Worm (Caenorhabditis elegans) whole organism, L1 larva: ENCODE measurements around the gene gpa-18.

ENCODE experiments used
- C34B4.2 ChIP-seq: sonication (generic microtip); optimal IDR thresholded peaks from 2 replicates; lab custom pipeline; 2017; ENCODE audit warnings: mild to moderate bottlenecking, missing genetic modification characterization, missing compliant biosample characterization
- F16B12.6 ChIP-seq: fragments of 150-350 bp; optimal IDR thresholded peaks from 2 replicates; lab custom pipeline; 2014; ENCODE audit warnings: missing biosample characterization, missing genetic modification characterization
- alr-1 ChIP-seq: fragments of 200-800 bp; sonication (Bioruptor generic); optimal IDR thresholded peaks from 2 replicates; lab custom pipeline; 2018; ENCODE audit warnings: borderline replicate concordance, mild to moderate bottlenecking, missing genetic modification characterization, missing compliant biosample characterization
- ama-1 ChIP-seq: fragments of 150-350 bp; optimal IDR thresholded peaks from 2 replicates; lab custom pipeline; 2014
- ceh-82 ChIP-seq, 3 experiments: fragments of 150-350 bp in 1 of 3; sonication (generic microtip) in 2 of 3; optimal IDR thresholded peaks; 2 replicates each; lab custom pipeline; 2014 to 2017; ENCODE audit warnings: missing biosample characterization in 3 of 3, missing genetic modification characterization in 3 of 3
- ces-1 ChIP-seq: fragments of 150-350 bp; optimal IDR thresholded peaks from 2 replicates; lab custom pipeline; 2014; ENCODE audit warnings: missing biosample characterization, missing genetic modification reagents, missing genetic modification characterization
- dsc-1 ChIP-seq: sonication (generic microtip); optimal IDR thresholded peaks from 2 replicates; lab custom pipeline; 2016; ENCODE audit warnings: mild to moderate bottlenecking, missing genetic modification characterization, missing compliant biosample characterization
- efl-1 ChIP-seq, 4 experiments: fragments of 150-350 bp; optimal IDR thresholded peaks in 3 of 4; peaks in 1 of 4; 1 replicate in 1 of 4; 2 replicates in 3 of 4; lab custom pipeline; 2014; ENCODE audit warnings: missing biosample characterization in 2 of 4, missing genetic modification characterization in 2 of 4, missing genetic modification reagents in 2 of 4
- egl-27 ChIP-seq, 2 experiments: fragments of 150-350 bp in 1 of 2; sonication (generic microtip); optimal IDR thresholded peaks; 3 replicates each; lab custom pipeline; 2017 to 2018; ENCODE audit warnings: missing biosample characterization in 2 of 2, missing genetic modification characterization in 2 of 2, missing genetic modification reagents in 2 of 2
- elt-2 ChIP-seq: sonication (generic microtip); optimal IDR thresholded peaks from 2 replicates; lab custom pipeline; 2016; ENCODE audit warnings: missing genetic modification characterization, mild to moderate bottlenecking, inconsistent platforms, missing compliant biosample characterization, missing genetic modification reagents
- ets-5 ChIP-seq: fragments of 200-800 bp; sonication (Bioruptor generic); IDR thresholded peaks from 2 replicates; pipeline ENCODE4 v1.3.6; 2022; ENCODE audit warnings: missing genetic modification characterization, missing compliant biosample characterization
- fkh-4 ChIP-seq: sonication (generic microtip); optimal IDR thresholded peaks from 2 replicates; lab custom pipeline; 2016; ENCODE audit warnings: missing compliant biosample characterization, missing genetic modification characterization, borderline replicate concordance
- fkh-8 ChIP-seq: sonication (generic microtip); optimal IDR thresholded peaks from 2 replicates; lab custom pipeline; 2016; ENCODE audit warnings: mild to moderate bottlenecking, missing genetic modification characterization, missing compliant biosample characterization
- fos-1 ChIP-seq: fragments of 150-350 bp; optimal IDR thresholded peaks from 2 replicates; lab custom pipeline; 2014; ENCODE audit warnings: missing biosample characterization, missing genetic modification characterization
- grh-1 ChIP-seq: fragments of 200-800 bp; sonication (Bioruptor generic); IDR thresholded peaks from 2 replicates; pipeline ENCODE4 v1.3.6; 2022; ENCODE audit warnings: missing genetic modification reagents, missing genetic modification characterization, missing compliant biosample characterization
- hlh-4 ChIP-seq: sonication (generic microtip); optimal IDR thresholded peaks from 2 replicates; lab custom pipeline; 2016; ENCODE audit warnings: mild to moderate bottlenecking, missing genetic modification characterization, missing compliant biosample characterization
- irx-1 ChIP-seq: sonication (generic microtip); optimal IDR thresholded peaks from 2 replicates; lab custom pipeline; 2016; ENCODE audit warnings: missing genetic modification characterization, missing compliant biosample characterization
- lin-13 ChIP-seq: fragments of 150-350 bp; optimal IDR thresholded peaks from 2 replicates; lab custom pipeline; 2014; ENCODE audit warnings: missing biosample characterization, missing genetic modification reagents, missing genetic modification characterization
- lin-14 ChIP-seq: fragments of 200-800 bp; sonication (Bioruptor generic); optimal IDR thresholded peaks from 2 replicates; lab custom pipeline; 2018; ENCODE audit warnings: mild to moderate bottlenecking, missing genetic modification characterization, moderate library complexity, missing compliant biosample characterization
- lin-15B ChIP-seq: fragments of 150-350 bp; sonication (generic microtip); optimal IDR thresholded peaks from 3 replicates; lab custom pipeline; 2014; ENCODE audit warnings: missing biosample characterization, missing genetic modification characterization
- lin-35 ChIP-seq, 2 experiments: fragments of 150-350 bp; optimal IDR thresholded peaks; 2 replicates each; lab custom pipeline; 2014; ENCODE audit warnings: missing biosample characterization in 2 of 2, missing genetic modification characterization in 2 of 2, missing genetic modification reagents in 2 of 2
- lir-3 ChIP-seq: sonication (generic microtip); optimal IDR thresholded peaks from 2 replicates; lab custom pipeline; 2016; ENCODE audit warnings: mild to moderate bottlenecking, missing genetic modification characterization, moderate library complexity, missing compliant biosample characterization; ENCODE audit not compliant: poor library complexity
- lsy-2 ChIP-seq, 2 experiments: fragments of 150-350 bp; optimal IDR thresholded peaks; 2 replicates each; lab custom pipeline; 2014; ENCODE audit warnings: missing biosample characterization in 2 of 2, missing genetic modification characterization in 2 of 2
- mab-9 ChIP-seq: fragments of 200-800 bp; sonication (Bioruptor generic); IDR thresholded peaks from 2 replicates; pipeline ENCODE4 v1.3.6; 2022; ENCODE audit warnings: missing genetic modification reagents, missing genetic modification characterization, missing compliant biosample characterization
- mdl-1 ChIP-seq, 2 experiments: fragments of 150-350 bp; optimal IDR thresholded peaks; 2 replicates each; lab custom pipeline; 2014 to 2017; ENCODE audit warnings: missing biosample characterization in 2 of 2, missing genetic modification characterization in 2 of 2, inconsistent platforms in 1 of 2
- mep-1 ChIP-seq: fragments of 150-350 bp; optimal IDR thresholded peaks from 2 replicates; lab custom pipeline; 2014; ENCODE audit warnings: missing biosample characterization, missing genetic modification characterization
- nhr-237 ChIP-seq: fragments of 150-350 bp; optimal IDR thresholded peaks from 2 replicates; lab custom pipeline; 2014; ENCODE audit warnings: missing biosample characterization, missing genetic modification characterization
- nhr-47 ChIP-seq: sonication (generic microtip); optimal IDR thresholded peaks from 2 replicates; lab custom pipeline; 2016; ENCODE audit warnings: mild to moderate bottlenecking, missing genetic modification characterization, moderate library complexity, missing compliant biosample characterization
- nhr-71 ChIP-seq: sonication (generic microtip); optimal IDR thresholded peaks from 2 replicates; lab custom pipeline; 2016; ENCODE audit warnings: mild to moderate bottlenecking, missing genetic modification characterization, moderate library complexity, missing compliant biosample characterization
- nhr-77 ChIP-seq: fragments of 150-350 bp; optimal IDR thresholded peaks from 2 replicates; lab custom pipeline; 2014; ENCODE audit warnings: missing biosample characterization, missing genetic modification characterization
- nhr-85 ChIP-seq: sonication (generic microtip); peaks from one replicate; lab custom pipeline; 2016; ENCODE audit warnings: missing genetic modification characterization, inconsistent platforms, missing compliant biosample characterization
- snpc-4 ChIP-seq: fragments of 150-350 bp; optimal IDR thresholded peaks from 2 replicates; lab custom pipeline; 2014; ENCODE audit warnings: missing biosample characterization, missing genetic modification characterization
- snu-23 ChIP-seq: sonication (generic microtip); optimal IDR thresholded peaks from 2 replicates; lab custom pipeline; 2016; ENCODE audit warnings: missing genetic modification characterization, missing compliant biosample characterization
- sox-4 ChIP-seq: sonication (generic microtip); optimal IDR thresholded peaks from 2 replicates; lab custom pipeline; 2016; ENCODE audit warnings: missing genetic modification characterization, missing compliant biosample characterization
- sup-37 ChIP-seq: fragments of 200-800 bp; sonication (Bioruptor generic); optimal IDR thresholded peaks from 2 replicates; lab custom pipeline; 2018; ENCODE audit warnings: mild to moderate bottlenecking, missing genetic modification characterization, missing compliant biosample characterization
- tlp-1 ChIP-seq: fragments of 150-350 bp; optimal IDR thresholded peaks from 2 replicates; lab custom pipeline; 2014; ENCODE audit warnings: missing biosample characterization, missing genetic modification characterization
- unc-30 ChIP-seq: sonication (generic microtip); optimal IDR thresholded peaks from 2 replicates; lab custom pipeline; 2017; ENCODE audit warnings: missing biosample characterization, missing genetic modification characterization
- unc-86 ChIP-seq: sonication (generic microtip); optimal IDR thresholded peaks from 2 replicates; lab custom pipeline; 2016; ENCODE audit warnings: missing genetic modification characterization, missing compliant biosample characterization
- unc-98 ChIP-seq: fragments of 200-800 bp; sonication (Bioruptor generic); IDR thresholded peaks from 2 replicates; pipeline ENCODE4 v1.3.6; 2022; ENCODE audit warnings: missing genetic modification characterization, missing compliant biosample characterization
- xbp-1 ChIP-seq: sonication (generic microtip); optimal IDR thresholded peaks from 2 replicates; lab custom pipeline; 2016; ENCODE audit warnings: missing genetic modification characterization, missing compliant biosample characterization
- ztf-11 ChIP-seq, 2 experiments: sonication (generic microtip); optimal IDR thresholded peaks; 2 replicates each; lab custom pipeline; 2016 to 2017; ENCODE audit warnings: missing genetic modification characterization in 2 of 2, missing biosample characterization in 1 of 2, missing compliant biosample characterization in 1 of 2

Gene gpa-18

DNA sequence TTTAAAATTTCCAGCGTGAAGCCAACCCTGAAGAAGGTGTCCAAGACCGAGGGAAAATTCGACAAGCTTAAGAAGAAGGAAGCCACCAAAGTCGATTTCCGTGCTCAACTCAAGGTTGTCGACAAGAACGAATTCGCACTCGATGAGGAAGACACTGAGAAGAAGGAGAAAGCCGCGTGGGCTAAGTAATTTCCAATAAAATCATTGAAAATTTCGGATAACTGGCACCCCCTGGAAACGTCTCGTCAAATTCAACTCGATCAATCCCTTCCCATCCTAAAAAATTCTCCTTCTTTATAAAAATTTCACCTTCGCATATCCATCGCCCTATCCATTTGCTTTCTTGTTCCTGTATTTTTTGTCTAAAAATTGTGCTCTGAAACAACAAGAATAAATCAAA is 11.3 kb upstream of the gpa-18 start:
- TF ChIP-seq lin-13 (GFP tag; lab: Kevin White, UChicago) = no peak
- no peak for TF ChIP-seq snu-23 (GFP tag; lab: Kevin White, UChicago)
- TF ChIP-seq ets-5 (GFP tag; lab: Robert Waterston, UW) = no peak

- TF ChIP-seq alr-1 (tag; lab: Kevin White, UChicago) (no peak), unc-86 (tag; lab: Kevin White, UChicago) (no peak), nhr-77 (tag; lab: Kevin White, UChicago) (no peak), nhr-47 (no peak), snpc-4 (tag; lab: Kevin White, UChicago) (no peak), unc-30 (tag; lab: Kevin White, UChicago) (no peak), fos-1 (tag; lab: Kevin White, UChicago) (no peak), elt-2 (no peak), irx-1 (tag; lab: Kevin White, UChicago) (no peak)
Observed at ce11 chrIV:5204573-5204972, 9.1 kb upstream of the gpa-18 start, which contains the start of gene tni-4. tni-4 (plus strand) TSS chrIV:5204591.

- TF ChIP-seq xbp-1 (tag; lab: Kevin White, UChicago) = no peak
- TF ChIP-seq fkh-4 (tag; lab: Kevin White, UChicago) = no peak
- no peak for TF ChIP-seq lin-13 (GFP tag; lab: Kevin White, UChicago)
- TF ChIP-seq nhr-77 (tag; lab: Kevin White, UChicago) = peak; percentile 44
Observed at ce11 chrIV:5202575-5202974, 7.1 kb upstream of the gpa-18 start.

DNA sequence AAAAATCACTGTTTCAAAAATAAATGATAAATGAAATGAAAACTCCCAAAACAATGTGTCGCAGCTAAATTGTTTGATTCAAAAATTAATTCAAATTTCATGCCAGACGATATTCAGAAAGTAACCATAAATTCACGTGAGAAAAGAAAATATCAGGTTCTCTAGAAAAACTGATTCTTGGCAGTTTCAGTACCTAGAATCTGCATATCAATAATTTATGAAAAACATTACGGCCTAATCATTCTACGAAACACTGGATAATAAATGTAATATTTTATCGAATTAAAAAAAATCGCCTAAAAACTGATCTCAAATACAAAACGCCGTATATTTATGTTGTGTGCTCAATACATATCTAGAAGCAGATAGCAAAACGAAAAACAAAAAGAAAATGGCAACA is 5.4 kb upstream of the gpa-18 start:
- TF ChIP-seq hlh-4 (tag; lab: Kevin White, UChicago) = peak; percentile 36
- TF ChIP-seq nhr-71 = peak; percentile 69
- TF ChIP-seq egl-27 (tag; optimal IDR thresholded peaks at IDR 0.05; lab: Kevin White, UChicago) = no peak
- TF ChIP-seq F16B12.6 = no peak
- no peak for TF ChIP-seq mdl-1 (tag; optimal IDR thresholded peaks at IDR 0.05; lab: Kevin White, UChicago)
- no peak for TF ChIP-seq efl-1 (optimal IDR thresholded peaks at IDR 0.05; lab: Kevin White, UChicago)
- no peak for TF ChIP-seq efl-1 (GFP tag; optimal IDR thresholded peaks at IDR 0.05 in 1 of 2; lab: Kevin White, UChicago)
- TF ChIP-seq nhr-47 = peak; percentile 60
- no peak for TF ChIP-seq lin-14
- no peak for TF ChIP-seq irx-1 (tag; lab: Kevin White, UChicago)
- TF ChIP-seq C34B4.2 (tag; lab: Kevin White, UChicago) = no peak
- no peak for TF ChIP-seq sox-4
- TF ChIP-seq lin-35 (GFP tag; optimal IDR thresholded peaks at IDR 0.05; lab: Kevin White, UChicago) = no peak
- no peak for TF ChIP-seq alr-1 (tag; lab: Kevin White, UChicago)
- no peak for TF ChIP-seq lir-3 (tag; lab: Kevin White, UChicago)
- TF ChIP-seq sup-37 (GFP tag; lab: Kevin White, UChicago) = no peak
- TF ChIP-seq ama-1 (lab: Kevin White, UChicago) = no peak
- no peak for TF ChIP-seq nhr-237 (tag; lab: Kevin White, UChicago)
- no peak for TF ChIP-seq ceh-82 (tag; optimal IDR thresholded peaks at IDR 0.05; lab: Kevin White, UChicago)
- TF ChIP-seq grh-1 (GFP tag; lab: Robert Waterston, UW) = no peak
- no peak for TF ChIP-seq ztf-11 (tag; optimal IDR thresholded peaks at IDR 0.05; lab: Kevin White, UChicago)
- no peak for TF ChIP-seq mep-1 (tag; lab: Kevin White, UChicago)
- no peak for TF ChIP-seq lin-15B (tag; lab: Kevin White, UChicago)
- no peak for TF ChIP-seq mab-9 (GFP tag; lab: Robert Waterston, UW)
- peak in 1 of 2 experiments; percentile 38 for TF ChIP-seq lsy-2 (tag; optimal IDR thresholded peaks at IDR 0.05; lab: Kevin White, UChicago)
- TF ChIP-seq dsc-1 (tag; lab: Kevin White, UChicago) = peak; percentile 20
- no peak for TF ChIP-seq ets-5 (GFP tag; lab: Robert Waterston, UW)
- no peak for TF ChIP-seq unc-98 (GFP tag; lab: Robert Waterston, UW)
- no peak for TF ChIP-seq ces-1 (GFP tag; lab: Kevin White, UChicago)
- TF ChIP-seq tlp-1 (tag; lab: Kevin White, UChicago) = no peak
- TF ChIP-seq fkh-8 (tag; lab: Kevin White, UChicago) = peak; percentile 81
- TF ChIP-seq lin-13 (GFP tag; lab: Kevin White, UChicago) = no peak
- no peak for TF ChIP-seq nhr-85
